Fruit fly (Drosophila melanogaster): Measurements from ENCODE around the gene Tango14.
A peak's percentile ranks its signal among the peaks of the same experiment; 100 is the strongest.

Gene Tango14

DNA sequence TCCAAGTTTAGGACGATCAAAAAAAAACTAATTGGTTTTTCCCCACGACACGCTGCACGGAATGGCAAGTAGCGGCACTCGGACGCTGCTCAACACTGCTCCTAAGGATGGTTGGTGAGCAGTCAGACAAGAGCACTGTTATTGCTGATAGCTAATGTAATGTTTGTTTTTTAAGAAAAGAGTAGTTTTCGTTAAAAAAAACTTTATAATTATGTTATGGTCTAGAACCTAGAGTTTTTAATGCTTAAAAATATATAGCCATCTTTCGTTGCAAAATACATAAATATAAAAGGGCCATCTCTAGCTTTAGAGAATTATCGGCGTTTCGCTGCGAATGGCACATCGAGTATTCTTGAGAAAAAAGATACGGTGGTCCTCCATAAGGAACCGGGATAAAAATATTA lies 14.2 kb downstream of the Tango14 start, which contains the start of the genes Charon and CG4887:
Gene Charon (minus strand): TSS at position 102 of the 404 bp plus-strand sequence.
Gene CG4887 (plus strand): TSS at position 306 of the 404 bp plus-strand sequence.
- no peak for TF ChIP-seq Rel (GFP tag; optimal IDR thresholded peaks at IDR 0.05)
- peak; percentile 100 for TF ChIP-seq Rel (tag; optimal IDR thresholded peaks at IDR 0.05)
- peak; percentile 83 for TF ChIP-seq psq (GFP tag; optimal IDR thresholded peaks at IDR 0.05)
- TF ChIP-seq ey (GFP tag; optimal IDR thresholded peaks at IDR 0.05), result peak; percentile 89
- peak; percentile 41 to 93 for TF ChIP-seq foxo (GFP tag; optimal IDR thresholded peaks at IDR 0.05)
- no peak for TF ChIP-seq tai (GFP tag; optimal IDR thresholded peaks at IDR 0.05)
- peak; percentile 87 for TF ChIP-seq HLH106 (tag; optimal IDR thresholded peaks at IDR 0.05)
- no peak for TF ChIP-seq lola (GFP tag; optimal IDR thresholded peaks at IDR 0.05)
- TF ChIP-seq dmrt93B (GFP tag; optimal IDR thresholded peaks at IDR 0.05), result no peak
- TF ChIP-seq Sp1 (GFP tag; optimal IDR thresholded peaks at IDR 0.05), result peak; percentile 84
- no peak for TF ChIP-seq N (GFP tag; optimal IDR thresholded peaks at IDR 0.05)
- no peak for TF ChIP-seq dsf (GFP tag; optimal IDR thresholded peaks at IDR 0.05; ENCODE audit: borderline replicate concordance)
- TF ChIP-seq Dfd (GFP tag; optimal IDR thresholded peaks at IDR 0.05), result no peak
- peak; percentile 90 for TF ChIP-seq rgr (GFP tag; optimal IDR thresholded peaks at IDR 0.05)
- no peak for TF ChIP-seq pan (optimal IDR thresholded peaks at IDR 0.05)
- TF ChIP-seq Hr78 (GFP tag; optimal IDR thresholded peaks at IDR 0.05), result no peak
- no peak for TF ChIP-seq fru (GFP tag; optimal IDR thresholded peaks at IDR 0.05)
- TF ChIP-seq Dif (GFP tag; optimal IDR thresholded peaks at IDR 0.05; ENCODE audit: partially characterized antibody), result no peak
- peak; percentile 16 for TF ChIP-seq Hr83 (GFP tag; optimal IDR thresholded peaks at IDR 0.05; ENCODE audit: poor library complexity, severe bottlenecking)
- peak; percentile 73 for TF ChIP-seq CG9705 (GFP tag; optimal IDR thresholded peaks at IDR 0.05)
- peak; percentile 85 for TF ChIP-seq sv (GFP tag; optimal IDR thresholded peaks at IDR 0.05)
- peak; percentile 94 for TF ChIP-seq h (GFP tag; optimal IDR thresholded peaks at IDR 0.05)
- TF ChIP-seq GATAd (GFP tag; optimal IDR thresholded peaks at IDR 0.05), result peak; percentile 88
- peak; percentile 73 for TF ChIP-seq Myc (optimal IDR thresholded peaks at IDR 0.05)
- TF ChIP-seq OdsH (GFP tag; optimal IDR thresholded peaks at IDR 0.05), result peak; percentile 88
- TF ChIP-seq Mio (GFP tag; optimal IDR thresholded peaks at IDR 0.05), result peak; percentile 48
- TF ChIP-seq CG32264 (GFP tag; optimal IDR thresholded peaks at IDR 0.05), result no peak

DNA sequence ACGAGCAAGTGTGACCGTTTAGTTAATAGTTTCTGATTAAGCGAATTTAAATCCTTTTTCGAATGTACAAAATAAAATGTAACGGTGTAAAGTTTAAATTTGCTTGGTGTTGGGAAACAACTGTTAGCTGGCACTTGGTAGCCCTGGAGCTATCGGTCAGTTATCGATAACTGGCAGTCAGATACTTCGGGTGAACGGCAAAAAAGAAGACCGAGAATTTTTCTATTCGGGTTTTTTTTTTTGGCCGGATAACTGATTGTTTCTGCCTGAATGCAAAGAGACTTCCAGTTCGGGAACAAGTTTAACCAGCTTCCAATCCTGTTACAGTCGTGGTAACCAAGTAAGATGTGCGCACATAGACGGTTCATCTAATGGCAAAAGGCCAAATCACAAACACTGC lies 19.1 kb downstream of the Tango14 start, which contains the start of gene CG4896:
Gene CG4896 (plus strand): TSS at position 169 of the 400 bp plus-strand sequence.
- TF ChIP-seq Hr83 (GFP tag; optimal IDR thresholded peaks at IDR 0.05; ENCODE audit: poor library complexity, severe bottlenecking), result peak; percentile 36
- no peak for TF ChIP-seq sage (GFP tag; optimal IDR thresholded peaks at IDR 0.05)
- TF ChIP-seq Rel (GFP tag; optimal IDR thresholded peaks at IDR 0.05), result no peak
- TF ChIP-seq Rel (tag; optimal IDR thresholded peaks at IDR 0.05), result peak; percentile 86

DNA sequence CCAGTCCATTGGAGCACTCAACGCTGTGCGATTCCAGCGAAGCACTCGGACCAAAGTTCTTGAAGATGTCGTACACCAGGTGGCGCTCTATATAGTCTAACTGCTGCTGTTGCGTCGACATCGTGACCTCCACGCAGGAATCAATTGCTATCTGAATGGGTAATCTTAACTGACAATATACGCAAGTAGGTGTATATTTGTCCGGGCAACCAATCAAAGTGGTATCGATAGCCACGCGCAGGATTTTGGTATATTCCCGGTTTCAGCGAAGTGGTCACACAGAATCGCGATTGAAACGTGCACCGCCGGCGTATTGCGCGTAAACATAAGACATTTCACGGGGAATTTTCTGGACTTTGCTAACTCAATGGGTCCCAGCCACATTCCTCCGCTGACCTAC lies 25.3 kb downstream of the Tango14 start, which contains the start of the genes CG5126 and Tgt:
Gene CG5126 (minus strand): TSS at position 222 of the 400 bp plus-strand sequence.
Gene Tgt (plus strand): TSS at position 267 of the 400 bp plus-strand sequence.
- TF ChIP-seq Rel (GFP tag; optimal IDR thresholded peaks at IDR 0.05), result no peak
- TF ChIP-seq Rel (tag; optimal IDR thresholded peaks at IDR 0.05), result peak; percentile 81
- TF ChIP-seq Jra (GFP tag; optimal IDR thresholded peaks at IDR 0.05), result no peak
- TF ChIP-seq dl (GFP tag; optimal IDR thresholded peaks at IDR 0.05; ENCODE audit: insufficient read depth in 1 of 2, partially characterized antibody in 2 of 2), result no peak

DNA sequence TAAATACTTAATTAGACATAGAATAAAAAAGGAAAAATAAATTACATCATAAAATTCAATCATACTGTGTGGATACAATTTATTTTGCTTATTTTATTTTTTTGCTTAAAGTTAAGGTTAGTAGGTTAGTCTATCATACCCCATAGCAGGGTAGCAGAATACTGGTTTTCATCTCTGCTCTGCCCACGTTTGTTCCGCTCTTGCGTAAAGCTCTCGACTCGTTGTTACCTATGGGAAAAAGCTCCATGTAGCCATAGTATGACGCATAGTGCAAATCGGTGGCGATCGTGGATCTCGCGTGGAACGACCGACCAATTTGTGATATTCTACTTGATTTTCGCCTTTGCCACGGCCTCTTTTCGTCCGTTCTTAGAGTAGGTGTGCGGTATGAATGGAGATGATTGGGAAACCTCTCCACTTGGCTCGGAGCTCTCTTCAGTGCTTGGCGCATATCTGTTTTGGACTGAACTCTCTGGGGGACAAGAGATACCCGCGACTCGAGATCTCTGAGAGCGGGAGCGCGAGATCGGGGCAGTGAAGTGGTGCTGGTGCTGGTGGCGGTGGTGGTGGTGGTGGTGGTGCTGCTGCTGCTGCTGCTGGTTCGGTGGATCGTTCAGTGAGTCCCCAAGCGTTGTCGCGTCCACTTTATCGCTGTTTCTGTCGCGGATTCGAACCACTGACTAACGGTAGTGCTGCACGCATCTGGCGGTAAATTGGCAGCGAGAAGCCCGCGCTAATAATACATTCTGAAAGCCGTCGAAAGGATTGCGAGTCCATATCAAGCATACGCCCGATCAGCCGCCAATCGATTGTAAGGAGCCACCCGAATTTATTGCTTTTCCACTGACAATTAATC lies 27.4 kb downstream of the Tango14 start, which contains the start of gene CG5001:
Gene CG5001 (plus strand): TSS at position 116 of the 856 bp plus-strand sequence.
- no peak for TF ChIP-seq pan (optimal IDR thresholded peaks at IDR 0.05)
- TF ChIP-seq foxo (GFP tag; optimal IDR thresholded peaks at IDR 0.05), result peak in 1 of 2 experiments; percentile 79
- peak; percentile 62 for TF ChIP-seq Sp1 (GFP tag; optimal IDR thresholded peaks at IDR 0.05)
- no peak for TF ChIP-seq CrebA (GFP tag; optimal IDR thresholded peaks at IDR 0.05; ENCODE audit: borderline replicate concordance)
- peak in 1 of 2 experiments; percentile 94 for TF ChIP-seq dl (GFP tag; optimal IDR thresholded peaks at IDR 0.05; ENCODE audit: insufficient read depth in 1 of 2, partially characterized antibody in 2 of 2)
- no peak for TF ChIP-seq Rel (GFP tag; optimal IDR thresholded peaks at IDR 0.05)
- peak; percentile 78 for TF ChIP-seq Rel (tag; optimal IDR thresholded peaks at IDR 0.05)
- no peak for TF ChIP-seq tai (GFP tag; optimal IDR thresholded peaks at IDR 0.05)
- TF ChIP-seq brk (GFP tag; optimal IDR thresholded peaks at IDR 0.05), result no peak
- TF ChIP-seq CG9705 (GFP tag; optimal IDR thresholded peaks at IDR 0.05), result peak; percentile 60
- TF ChIP-seq Dif (GFP tag; optimal IDR thresholded peaks at IDR 0.05; ENCODE audit: partially characterized antibody), result peak; percentile 95
- peak; percentile 80 for TF ChIP-seq h (GFP tag; optimal IDR thresholded peaks at IDR 0.05)
- no peak for TF ChIP-seq Hr78 (GFP tag; optimal IDR thresholded peaks at IDR 0.05)
- no peak for TF ChIP-seq woc (GFP tag; optimal IDR thresholded peaks at IDR 0.05)
- no peak for TF ChIP-seq sage (GFP tag; optimal IDR thresholded peaks at IDR 0.05)
- no peak for TF ChIP-seq GATAd (GFP tag; optimal IDR thresholded peaks at IDR 0.05)
- peak; percentile 62 for TF ChIP-seq ey (GFP tag; optimal IDR thresholded peaks at IDR 0.05)
- TF ChIP-seq Myc (optimal IDR thresholded peaks at IDR 0.05), result no peak
- no peak for TF ChIP-seq Jra (GFP tag; optimal IDR thresholded peaks at IDR 0.05)
- no peak for TF ChIP-seq Vsx2 (GFP tag; optimal IDR thresholded peaks at IDR 0.05; ENCODE audit: partially characterized antibody)
- no peak for TF ChIP-seq N (GFP tag; optimal IDR thresholded peaks at IDR 0.05)
- no peak for TF ChIP-seq dmrt93B (GFP tag; optimal IDR thresholded peaks at IDR 0.05)
- peak; percentile 38 for TF ChIP-seq CG32264 (GFP tag; optimal IDR thresholded peaks at IDR 0.05)
- TF ChIP-seq jim (GFP tag; optimal IDR thresholded peaks at IDR 0.05), result no peak
- peak; percentile 14 for TF ChIP-seq fru (GFP tag; optimal IDR thresholded peaks at IDR 0.05)
- TF ChIP-seq psq (GFP tag; optimal IDR thresholded peaks at IDR 0.05), result peak; percentile 79
- no peak for TF ChIP-seq lola (GFP tag; optimal IDR thresholded peaks at IDR 0.05)
- TF ChIP-seq Mio (GFP tag; optimal IDR thresholded peaks at IDR 0.05), result no peak
- TF ChIP-seq rgr (GFP tag; optimal IDR thresholded peaks at IDR 0.05), result peak; percentile 75
- peak; percentile 64 for TF ChIP-seq sv (GFP tag; optimal IDR thresholded peaks at IDR 0.05)
- TF ChIP-seq HLH106 (tag; optimal IDR thresholded peaks at IDR 0.05), result peak; percentile 83
- TF ChIP-seq Hr83 (GFP tag; optimal IDR thresholded peaks at IDR 0.05; ENCODE audit: poor library complexity, severe bottlenecking), result peak; percentile 58
- TF ChIP-seq usp (GFP tag; optimal IDR thresholded peaks at IDR 0.05), result no peak
- no peak for TF ChIP-seq dsf (GFP tag; optimal IDR thresholded peaks at IDR 0.05; ENCODE audit: borderline replicate concordance)

All from whole organism, wandering third instar larva.